Fruit fly (Drosophila melanogaster) whole organism, adult: ENCODE data around the gene Targ3.

Experiments used
- CG11617 ChIP-seq: fragments of 200-800 bp; sonication (Bioruptor generic); optimal IDR thresholded peaks from 2 replicates; lab custom pipeline; 2017; ENCODE audit warnings: mild to moderate bottlenecking, missing biosample characterization, missing genetic modification reagents, missing genetic modification characterization
- CG12768 ChIP-seq: fragments of 200-800 bp; sonication (Bioruptor generic); optimal IDR thresholded peaks from 2 replicates; lab custom pipeline; 2017; ENCODE audit warnings: missing biosample characterization, missing genetic modification characterization, mild to moderate bottlenecking, moderate library complexity, missing genetic modification reagents
- CG14711 ChIP-seq: fragments of 200-800 bp; sonication (Bioruptor generic); optimal IDR thresholded peaks from 2 replicates; lab custom pipeline; 2018; ENCODE audit warnings: missing biosample characterization, mild to moderate bottlenecking, missing genetic modification characterization, moderate library complexity
- CG1620 ChIP-seq: fragments of 200-800 bp; sonication (Bioruptor generic); optimal IDR thresholded peaks from 2 replicates; lab custom pipeline; 2016; ENCODE audit warnings: missing biosample characterization, missing genetic modification characterization
- CG33017 ChIP-seq: fragments of 200-800 bp; sonication (Bioruptor generic); optimal IDR thresholded peaks from 2 replicates; lab custom pipeline; 2018; ENCODE audit warnings: missing biosample characterization, mild to moderate bottlenecking, missing genetic modification characterization, moderate library complexity
- CG5204 ChIP-seq: fragments of 200-800 bp; sonication (Bioruptor generic); optimal IDR thresholded peaks from 2 replicates; lab custom pipeline; 2016; ENCODE audit warnings: missing biosample characterization, missing genetic modification characterization
- CG7045 ChIP-seq: fragments of 200-800 bp; sonication (Bioruptor generic); optimal IDR thresholded peaks from 2 replicates; lab custom pipeline; 2017; ENCODE audit warnings: missing biosample characterization, mild to moderate bottlenecking, missing genetic modification characterization
- CG7101 ChIP-seq: fragments of 200-800 bp; sonication (Bioruptor generic); optimal IDR thresholded peaks from 2 replicates; lab custom pipeline; 2018; ENCODE audit warnings: missing biosample characterization, mild to moderate bottlenecking, missing genetic modification characterization, moderate library complexity
- Clk ChIP-seq: fragments of 200-800 bp; sonication (Bioruptor generic); optimal IDR thresholded peaks from 2 replicates; lab custom pipeline; 2017; ENCODE audit warnings: missing biosample characterization, missing genetic modification characterization
- Crg-1 ChIP-seq: fragments of 200-800 bp; sonication (Bioruptor generic); optimal IDR thresholded peaks from 2 replicates; lab custom pipeline; 2016; ENCODE audit warnings: missing biosample characterization, missing genetic modification characterization
- Hr96 ChIP-seq: fragments of 200-800 bp; sonication (Bioruptor generic); optimal IDR thresholded peaks from 2 replicates; lab custom pipeline; 2016; ENCODE audit warnings: missing biosample characterization, missing genetic modification characterization
- Mnt ChIP-seq: fragments of 200-800 bp; sonication (Bioruptor generic); optimal IDR thresholded peaks from 2 replicates; lab custom pipeline; 2016; ENCODE audit warnings: missing biosample characterization, mild to moderate bottlenecking, missing genetic modification characterization
- bab1 ChIP-seq: fragments of 200-800 bp; sonication (Bioruptor generic); optimal IDR thresholded peaks from 3 replicates; lab custom pipeline; 2019; ENCODE audit warnings: missing biosample characterization, mild to moderate bottlenecking, missing genetic modification characterization, moderate library complexity
- cic ChIP-seq: fragments of 200-800 bp; sonication (Bioruptor generic); optimal IDR thresholded peaks from 2 replicates; lab custom pipeline; 2017; ENCODE audit warnings: missing biosample characterization, mild to moderate bottlenecking, missing genetic modification characterization, moderate library complexity
- cnc ChIP-seq, 2 experiments: fragments of >200 bp; optimal IDR thresholded peaks; 2 replicates each; lab custom pipeline; 2017
- kay ChIP-seq: fragments of 200-800 bp; sonication (Bioruptor generic); peaks from one replicate; lab custom pipeline; 2016; ENCODE audit warnings: missing biosample characterization, missing genetic modification characterization, borderline replicate concordance
- ovo ChIP-seq: fragments of 200-800 bp; sonication (Bioruptor generic); optimal IDR thresholded peaks from 2 replicates; lab custom pipeline; 2016; ENCODE audit warnings: missing biosample characterization, missing genetic modification characterization
- pad ChIP-seq: fragments of 200-800 bp; sonication (Bioruptor generic); optimal IDR thresholded peaks from 3 replicates; lab custom pipeline; 2017; ENCODE audit warnings: missing biosample characterization, missing genetic modification characterization, mild to moderate bottlenecking, moderate library complexity, missing genetic modification reagents
- tj ChIP-seq: fragments of 200-800 bp; sonication (Bioruptor generic); optimal IDR thresholded peaks from 3 replicates; lab custom pipeline; 2017; ENCODE audit warnings: missing biosample characterization, mild to moderate bottlenecking, missing genetic modification characterization, moderate library complexity
- toe ChIP-seq: fragments of 200-800 bp; sonication (Bioruptor generic); optimal IDR thresholded peaks from 2 replicates; lab custom pipeline; 2016; ENCODE audit warnings: missing biosample characterization, missing genetic modification characterization

The Targ3 gene

dm6 chr3L:21175531-21176271 lies 20.9 kb upstream of the Targ3 start:
- TF ChIP-seq tj (GFP tag; lab: Kevin White, UChicago) = peak; percentile 36
- peak; percentile 18 for TF ChIP-seq bab1 (GFP tag; lab: Kevin White, UChicago)
- no peak for TF ChIP-seq toe (GFP tag; lab: Kevin White, UChicago)
- TF ChIP-seq Mnt (GFP tag; lab: Kevin White, UChicago) = peak; percentile 37
- TF ChIP-seq ovo (GFP tag; lab: Kevin White, UChicago) = peak; percentile 79

dm6 chr3L:21176276-21176934 lies 20.2 kb upstream of the Targ3 start:
- TF ChIP-seq CG5204 (GFP tag; lab: Kevin White, UChicago) (no peak), CG7045 (GFP tag; lab: Kevin White, UChicago) (no peak), ovo (GFP tag; lab: Kevin White, UChicago) (no peak), kay (GFP tag; lab: Kevin White, UChicago) (no peak), CG7101 (no peak), cic (GFP tag; lab: Kevin White, UChicago) (no peak), Crg-1 (GFP tag; lab: Kevin White, UChicago) (no peak), CG12768 (GFP tag; lab: Kevin White, UChicago) (no peak), tj (GFP tag; lab: Kevin White, UChicago) (no peak), bab1 (GFP tag; lab: Kevin White, UChicago) (no peak), cnc (optimal IDR thresholded peaks at IDR 0.05; lab: Kevin White, UChicago) (no peak), CG14711 (tag; lab: Kevin White, UChicago) (no peak), Hr96 (no peak), CG11617 (GFP tag; lab: Kevin White, UChicago) (no peak), toe (GFP tag; lab: Kevin White, UChicago) (no peak), CG33017 (tag; lab: Kevin White, UChicago) (no peak)

- TF ChIP-seq Mnt (GFP tag; lab: Kevin White, UChicago) = no peak
- TF ChIP-seq tj (GFP tag; lab: Kevin White, UChicago) = no peak
- TF ChIP-seq CG7101 = no peak
- TF ChIP-seq CG7045 (GFP tag; lab: Kevin White, UChicago) = no peak
- no peak for TF ChIP-seq CG12768 (GFP tag; lab: Kevin White, UChicago)
- TF ChIP-seq CG11617 (GFP tag; lab: Kevin White, UChicago) = no peak
- peak; percentile 47 for TF ChIP-seq CG14711 (tag; lab: Kevin White, UChicago)
- TF ChIP-seq pad (GFP tag; lab: Kevin White, UChicago) = no peak
- TF ChIP-seq CG33017 (tag; lab: Kevin White, UChicago) = peak; percentile 27
- no peak for TF ChIP-seq ovo (GFP tag; lab: Kevin White, UChicago)
- no peak for TF ChIP-seq Crg-1 (GFP tag; lab: Kevin White, UChicago)
- no peak for TF ChIP-seq toe (GFP tag; lab: Kevin White, UChicago)
Observed at dm6 chr3L:21176935-21177581, 19.6 kb upstream of the Targ3 start.

- TF ChIP-seq CG7101 (no peak), CG11617 (GFP tag; lab: Kevin White, UChicago) (no peak), pad (GFP tag; lab: Kevin White, UChicago) (no peak), CG12768 (GFP tag; lab: Kevin White, UChicago) (no peak), Mnt (GFP tag; lab: Kevin White, UChicago) (no peak), CG14711 (tag; lab: Kevin White, UChicago) (no peak), Clk (GFP tag; lab: Kevin White, UChicago) (no peak), toe (GFP tag; lab: Kevin White, UChicago) (no peak), cic (GFP tag; lab: Kevin White, UChicago) (no peak), kay (GFP tag; lab: Kevin White, UChicago) (no peak), CG1620 (no peak), Crg-1 (GFP tag; lab: Kevin White, UChicago) (no peak), Hr96 (no peak), CG5204 (GFP tag; lab: Kevin White, UChicago) (no peak), cnc (optimal IDR thresholded peaks at IDR 0.05; lab: Kevin White, UChicago) (no peak), CG7045 (GFP tag; lab: Kevin White, UChicago) (no peak), CG33017 (tag; lab: Kevin White, UChicago) (no peak), bab1 (GFP tag; lab: Kevin White, UChicago) (no peak), ovo (GFP tag; lab: Kevin White, UChicago) (no peak), tj (GFP tag; lab: Kevin White, UChicago) (no peak)
Observed at dm6 chr3L:21185622-21186021, 11.0 kb upstream of the Targ3 start.

dm6 chr3L:21186487-21186886 lies 10.1 kb upstream of the Targ3 start:
- TF ChIP-seq cnc (optimal IDR thresholded peaks at IDR 0.05; lab: Kevin White, UChicago) (no peak), Crg-1 (GFP tag; lab: Kevin White, UChicago) (no peak), tj (GFP tag; lab: Kevin White, UChicago) (no peak), CG14711 (tag; lab: Kevin White, UChicago) (no peak), kay (GFP tag; lab: Kevin White, UChicago) (no peak), CG12768 (GFP tag; lab: Kevin White, UChicago) (no peak)
